Worm (Caenorhabditis elegans): ENCODE measurements around the gene wht-8.

DNA sequence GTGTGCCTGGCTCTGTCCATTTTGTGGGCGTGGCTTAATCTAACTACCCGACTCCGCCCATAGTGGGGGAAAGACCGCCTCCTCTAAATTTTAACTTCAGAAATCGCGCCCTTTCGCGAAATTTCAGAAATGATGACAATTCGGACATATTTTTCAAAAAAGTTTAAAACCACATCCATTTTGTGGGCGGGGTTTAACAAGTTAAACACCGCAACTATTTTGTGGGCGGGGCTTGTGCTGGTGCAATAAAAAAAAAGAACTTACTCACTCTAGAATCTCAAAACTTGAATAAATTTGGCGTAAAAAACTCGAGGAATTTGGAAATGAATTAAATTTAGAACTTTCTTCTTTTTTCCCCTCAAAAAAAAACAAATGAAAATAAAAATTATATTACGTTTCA lies 48.1 kb upstream of the wht-8 start:
- TF ChIP-seq Y53F4B.3 (GFP tag; IDR thresholded peaks at IDR 0.05), result no peak
- TF ChIP-seq hrde-1 (tag; optimal IDR thresholded peaks at IDR 0.05; ENCODE audit: borderline replicate concordance), result no peak
- no peak for TF ChIP-seq somi-1 (GFP tag; optimal IDR thresholded peaks at IDR 0.05)
- no peak for TF ChIP-seq unc-62 (GFP tag; optimal IDR thresholded peaks at IDR 0.05)
- TF ChIP-seq pbrm-1 (GFP tag; IDR thresholded peaks at IDR 0.05), result no peak
- no peak for TF ChIP-seq K11D2.4 (GFP tag; IDR thresholded peaks at IDR 0.05)
- TF ChIP-seq rec-8 (tag; optimal IDR thresholded peaks at IDR 0.05), result no peak
- no peak for TF ChIP-seq madf-3 (GFP tag; IDR thresholded peaks at IDR 0.05)
- TF ChIP-seq pha-4 (tag; optimal IDR thresholded peaks at IDR 0.05), result no peak
- no peak for TF ChIP-seq hmg-1.2 (GFP tag; IDR thresholded peaks at IDR 0.05)
- TF ChIP-seq tbx-9 (tag; optimal IDR thresholded peaks at IDR 0.05; ENCODE audit: borderline replicate concordance), result no peak
- TF ChIP-seq efl-1 (GFP tag; optimal IDR thresholded peaks at IDR 0.05), result no peak
- TF ChIP-seq hlh-12 (tag; optimal IDR thresholded peaks at IDR 0.05), result no peak
- TF ChIP-seq snpc-4 (GFP tag; optimal IDR thresholded peaks at IDR 0.05), result no peak
- no peak for TF ChIP-seq snpc-4 (tag; optimal IDR thresholded peaks at IDR 0.05)

Data from whole organism, young adult.